Worm (Caenorhabditis elegans): ENCODE results near the gene dct-5.

DNA sequence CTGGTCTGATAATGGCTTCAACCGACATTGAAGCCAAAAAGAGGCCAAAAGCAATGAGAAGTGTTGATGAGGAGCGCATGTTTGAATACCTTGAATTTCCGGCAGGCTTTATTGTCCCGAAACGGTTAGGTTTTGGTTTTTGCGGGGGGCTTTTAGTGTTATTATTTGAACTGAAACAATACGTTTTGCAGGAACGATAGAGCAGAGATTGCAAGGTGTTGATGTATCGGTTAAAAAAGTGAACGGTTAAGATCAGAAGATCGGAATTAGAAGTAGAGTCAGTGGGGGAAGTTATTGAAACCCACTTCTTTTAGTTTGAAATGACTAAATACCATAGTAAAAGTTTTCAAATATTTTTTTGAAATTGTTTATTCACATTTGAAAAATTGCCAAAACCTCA, 29.2 kb downstream of the dct-5 start, which contains the start of gene clec-141:
- TF ChIP-seq him-1 (tag; optimal IDR thresholded peaks at IDR 0.05) (no peak), dao-5 (tag; optimal IDR thresholded peaks at IDR 0.05) (no peak), W03F9.2 (tag; optimal IDR thresholded peaks at IDR 0.05) (no peak)
